Fruit fly (Drosophila melanogaster) whole organism, adult: ENCODE results near the gene beat-Ic.

ENCODE experiments used
- CG12768 ChIP-seq: fragments of 200-800 bp; sonication (Bioruptor generic); optimal IDR thresholded peaks from 2 replicates; lab custom pipeline; 2017; ENCODE audit warnings: missing biosample characterization, missing genetic modification characterization, mild to moderate bottlenecking, moderate library complexity, missing genetic modification reagents
- CG14711 ChIP-seq: fragments of 200-800 bp; sonication (Bioruptor generic); optimal IDR thresholded peaks from 2 replicates; lab custom pipeline; 2018; ENCODE audit warnings: missing biosample characterization, mild to moderate bottlenecking, missing genetic modification characterization, moderate library complexity
- CG1620 ChIP-seq: fragments of 200-800 bp; sonication (Bioruptor generic); optimal IDR thresholded peaks from 2 replicates; lab custom pipeline; 2016; ENCODE audit warnings: missing biosample characterization, missing genetic modification characterization
- CG33017 ChIP-seq: fragments of 200-800 bp; sonication (Bioruptor generic); optimal IDR thresholded peaks from 2 replicates; lab custom pipeline; 2018; ENCODE audit warnings: missing biosample characterization, mild to moderate bottlenecking, missing genetic modification characterization, moderate library complexity
- CG5204 ChIP-seq: fragments of 200-800 bp; sonication (Bioruptor generic); optimal IDR thresholded peaks from 2 replicates; lab custom pipeline; 2016; ENCODE audit warnings: missing biosample characterization, missing genetic modification characterization
- CG7045 ChIP-seq: fragments of 200-800 bp; sonication (Bioruptor generic); optimal IDR thresholded peaks from 2 replicates; lab custom pipeline; 2017; ENCODE audit warnings: missing biosample characterization, mild to moderate bottlenecking, missing genetic modification characterization
- CG7101 ChIP-seq: fragments of 200-800 bp; sonication (Bioruptor generic); optimal IDR thresholded peaks from 2 replicates; lab custom pipeline; 2018; ENCODE audit warnings: missing biosample characterization, mild to moderate bottlenecking, missing genetic modification characterization, moderate library complexity
- Clk ChIP-seq: fragments of 200-800 bp; sonication (Bioruptor generic); optimal IDR thresholded peaks from 2 replicates; lab custom pipeline; 2017; ENCODE audit warnings: missing biosample characterization, missing genetic modification characterization
- Crg-1 ChIP-seq: fragments of 200-800 bp; sonication (Bioruptor generic); optimal IDR thresholded peaks from 2 replicates; lab custom pipeline; 2016; ENCODE audit warnings: missing biosample characterization, missing genetic modification characterization
- Hr96 ChIP-seq: fragments of 200-800 bp; sonication (Bioruptor generic); optimal IDR thresholded peaks from 2 replicates; lab custom pipeline; 2016; ENCODE audit warnings: missing biosample characterization, missing genetic modification characterization
- Mnt ChIP-seq: fragments of 200-800 bp; sonication (Bioruptor generic); optimal IDR thresholded peaks from 2 replicates; lab custom pipeline; 2016; ENCODE audit warnings: missing biosample characterization, mild to moderate bottlenecking, missing genetic modification characterization
- bab1 ChIP-seq: fragments of 200-800 bp; sonication (Bioruptor generic); optimal IDR thresholded peaks from 3 replicates; lab custom pipeline; 2019; ENCODE audit warnings: missing biosample characterization, mild to moderate bottlenecking, missing genetic modification characterization, moderate library complexity
- cic ChIP-seq: fragments of 200-800 bp; sonication (Bioruptor generic); optimal IDR thresholded peaks from 2 replicates; lab custom pipeline; 2017; ENCODE audit warnings: missing biosample characterization, mild to moderate bottlenecking, missing genetic modification characterization, moderate library complexity
- kay ChIP-seq: fragments of 200-800 bp; sonication (Bioruptor generic); peaks from one replicate; lab custom pipeline; 2016; ENCODE audit warnings: missing biosample characterization, missing genetic modification characterization, borderline replicate concordance
- ovo ChIP-seq: fragments of 200-800 bp; sonication (Bioruptor generic); optimal IDR thresholded peaks from 2 replicates; lab custom pipeline; 2016; ENCODE audit warnings: missing biosample characterization, missing genetic modification characterization
- pad ChIP-seq: fragments of 200-800 bp; sonication (Bioruptor generic); optimal IDR thresholded peaks from 3 replicates; lab custom pipeline; 2017; ENCODE audit warnings: missing biosample characterization, missing genetic modification characterization, mild to moderate bottlenecking, moderate library complexity, missing genetic modification reagents
- tj ChIP-seq: fragments of 200-800 bp; sonication (Bioruptor generic); optimal IDR thresholded peaks from 3 replicates; lab custom pipeline; 2017; ENCODE audit warnings: missing biosample characterization, mild to moderate bottlenecking, missing genetic modification characterization, moderate library complexity
- toe ChIP-seq: fragments of 200-800 bp; sonication (Bioruptor generic); optimal IDR thresholded peaks from 2 replicates; lab custom pipeline; 2016; ENCODE audit warnings: missing biosample characterization, missing genetic modification characterization

Gene beat-Ic

dm6 chr2L:16006179-16006578, 6.1 kb downstream of the beat-Ic start, which contains the start of gene CG31820:
Gene CG31820 (minus strand): TSS chr2L:16006279.
- TF ChIP-seq Clk (GFP tag; lab: Kevin White, UChicago), result no peak
- no peak for TF ChIP-seq tj (GFP tag; lab: Kevin White, UChicago)
- TF ChIP-seq CG14711, result no peak
- no peak for TF ChIP-seq CG7045
- no peak for TF ChIP-seq CG7101 (tag; lab: Kevin White, UChicago)
- TF ChIP-seq cic (GFP tag; lab: Kevin White, UChicago), result no peak
- no peak for TF ChIP-seq ovo
- TF ChIP-seq CG12768, result no peak
- TF ChIP-seq Crg-1 (GFP tag; lab: Kevin White, UChicago), result no peak

- TF ChIP-seq ovo (no peak), pad (GFP tag; lab: Kevin White, UChicago) (no peak), CG1620 (no peak), CG33017 (tag; lab: Kevin White, UChicago) (no peak), kay (GFP tag; lab: Kevin White, UChicago) (no peak), CG5204 (no peak), CG14711 (no peak), CG7045 (no peak), Hr96 (GFP tag; lab: Kevin White, UChicago) (no peak), cic (GFP tag; lab: Kevin White, UChicago) (no peak), Clk (GFP tag; lab: Kevin White, UChicago) (no peak), Crg-1 (GFP tag; lab: Kevin White, UChicago) (no peak)
These were observed 26.6 kb downstream of the beat-Ic start for dm6 chr2L:16026693-16027092.

DNA sequence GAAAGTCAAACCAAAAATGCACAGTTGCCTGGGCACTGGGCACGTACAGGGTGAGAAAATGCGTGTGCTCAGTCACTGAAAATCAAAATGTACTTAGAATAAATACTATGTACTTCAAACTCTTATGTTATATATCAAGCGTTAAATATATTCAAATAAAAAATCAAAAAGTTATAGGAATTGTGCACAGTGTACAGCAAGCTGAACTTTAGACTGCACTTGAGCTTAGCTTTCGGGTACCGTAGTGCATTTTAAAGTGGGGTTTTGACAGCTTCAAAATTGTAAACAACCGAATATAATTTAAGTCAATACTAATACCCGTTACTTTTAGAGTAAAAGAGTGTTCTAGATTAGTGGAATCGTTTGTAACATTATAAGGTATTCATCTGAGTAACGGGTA, 40.2 kb downstream of the beat-Ic start:
- TF ChIP-seq ovo (peak; percentile 52), pad (GFP tag; lab: Kevin White, UChicago) (peak; percentile 41), Hr96 (GFP tag; lab: Kevin White, UChicago) (peak; percentile 41), CG1620 (peak; percentile 46), CG12768 (no peak), Mnt (GFP tag; lab: Kevin White, UChicago) (no peak), CG7101 (tag; lab: Kevin White, UChicago) (peak; percentile 24), bab1 (GFP tag; lab: Kevin White, UChicago) (peak; percentile 13)

DNA sequence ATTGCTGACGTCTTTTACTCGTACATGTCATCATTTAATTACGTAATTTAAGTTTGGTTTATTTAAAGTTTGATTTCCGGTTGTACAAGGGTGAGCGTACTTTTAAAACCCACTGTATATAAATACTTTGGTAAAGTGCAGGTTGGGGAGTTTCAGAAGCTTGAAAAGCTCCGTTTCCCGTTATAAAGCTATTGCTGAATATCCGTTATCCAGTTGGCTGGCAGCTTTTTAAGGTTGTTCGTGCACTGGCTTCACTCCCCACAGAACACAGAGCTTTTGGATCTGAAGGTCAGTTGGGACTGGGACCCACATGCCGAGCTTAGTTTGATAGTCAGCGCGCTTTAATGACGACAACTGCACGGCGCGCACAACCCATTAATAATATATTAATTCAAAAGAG, 41.6 kb downstream of the beat-Ic start, which contains the start of the genes BicC and CG45084:
Gene BicC, plus strand, starts transcription at position 321 of the 400 bp plus-strand sequence.
Gene CG45084, plus strand, starts transcription at position 321 of the 400 bp plus-strand sequence.
- TF ChIP-seq ovo (peak; percentile 93), kay (GFP tag; lab: Kevin White, UChicago) (no peak), bab1 (GFP tag; lab: Kevin White, UChicago) (no peak)

- TF ChIP-seq CG12768, result no peak
- no peak for TF ChIP-seq Crg-1 (GFP tag; lab: Kevin White, UChicago)
- no peak for TF ChIP-seq kay (GFP tag; lab: Kevin White, UChicago)
- peak; percentile 93 for TF ChIP-seq pad (GFP tag; lab: Kevin White, UChicago)
- TF ChIP-seq CG7045, result no peak
These were observed 42.4 kb downstream of the beat-Ic start for dm6 chr2L:16042385-16043071.

DNA sequence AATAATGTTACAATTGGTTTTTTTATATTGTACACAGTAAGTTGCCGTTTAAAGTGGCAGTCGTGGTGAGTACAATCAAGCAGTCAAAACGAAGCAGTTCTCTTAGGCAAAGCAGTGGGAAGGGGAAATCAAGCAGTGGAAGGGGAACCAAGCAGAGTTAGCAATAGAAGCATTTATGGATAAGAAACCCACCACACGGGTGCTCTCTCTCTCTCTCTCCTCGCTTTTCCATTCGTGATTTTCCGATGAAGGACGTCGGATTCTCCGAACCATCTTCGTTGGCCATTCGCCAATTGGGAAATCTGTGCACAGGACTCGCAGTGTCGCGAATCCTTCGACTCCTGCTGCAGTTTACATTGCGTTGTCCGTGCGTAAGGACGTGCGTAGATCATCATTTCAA, 49.6 kb downstream of the beat-Ic start, which contains the start of gene beat-Ia:
Gene beat-Ia, plus strand, starts transcription at position 319 of the 400 bp plus-strand sequence.
- TF ChIP-seq CG7045, result no peak
- TF ChIP-seq toe (GFP tag; lab: Kevin White, UChicago), result no peak
- no peak for TF ChIP-seq ovo
- TF ChIP-seq bab1 (GFP tag; lab: Kevin White, UChicago), result no peak
- TF ChIP-seq pad (GFP tag; lab: Kevin White, UChicago), result peak; percentile 100
